Fruit fly (Drosophila melanogaster) whole organism, embryonic: ENCODE measurements around the gene Kdsr.

Experiments used
- Awh ChIP-seq: fragments of 200-800 bp; sonication (Bioruptor generic); IDR thresholded peaks from 2 replicates; pipeline ENCODE4, ENCODE4 v1.3.6; 2022; ENCODE audit warnings: missing biosample characterization, missing genetic modification characterization
- Bgb ChIP-seq: fragments of 200-800 bp; sonication (Bioruptor generic); IDR thresholded peaks from 2 replicates; pipeline ENCODE4 v1.3.6; 2022; ENCODE audit warnings: missing biosample characterization, missing genetic modification characterization; ENCODE audit not compliant: partially characterized antibody
- CG11504 ChIP-seq: fragments of 200-800 bp; sonication (Bioruptor generic); optimal IDR thresholded peaks from 3 replicates; lab custom pipeline; 2019; ENCODE audit warnings: missing biosample characterization, mild to moderate bottlenecking, missing genetic modification characterization, moderate library complexity
- CG12155 ChIP-seq: fragments of 200-800 bp; sonication (Bioruptor generic); optimal IDR thresholded peaks from 3 replicates; lab custom pipeline; 2016; ENCODE audit warnings: missing biosample characterization, missing genetic modification characterization
- CG13424 ChIP-seq: fragments of 200-800 bp; sonication (Bioruptor generic); optimal IDR thresholded peaks from 2 replicates; lab custom pipeline; 2019; ENCODE audit warnings: missing biosample characterization, mild to moderate bottlenecking, missing genetic modification characterization, moderate library complexity
- CG13775 ChIP-seq: fragments of 200-800 bp; sonication (Bioruptor generic); optimal IDR thresholded peaks from 3 replicates; lab custom pipeline; 2017; ENCODE audit warnings: missing biosample characterization, mild to moderate bottlenecking, missing genetic modification characterization
- CG15479 ChIP-seq: fragments of 200-800 bp; sonication (Bioruptor generic); optimal IDR thresholded peaks from 3 replicates; lab custom pipeline; 2019; ENCODE audit warnings: missing biosample characterization, mild to moderate bottlenecking, missing genetic modification characterization, moderate library complexity
- CG17612 ChIP-seq: fragments of 200-800 bp; sonication (Bioruptor generic); IDR thresholded peaks from 2 replicates; pipeline ENCODE4 v1.3.6; 2022; ENCODE audit warnings: missing biosample characterization, missing genetic modification characterization
- CG17802 ChIP-seq: fragments of 200-800 bp; sonication (Bioruptor generic); optimal IDR thresholded peaks from 2 replicates; lab custom pipeline; 2018; ENCODE audit warnings: missing biosample characterization, mild to moderate bottlenecking, missing genetic modification characterization, moderate library complexity
- CG2875 ChIP-seq: fragments of 200-800 bp; sonication (Bioruptor generic); optimal IDR thresholded peaks from 2 replicates; lab custom pipeline; 2017; ENCODE audit warnings: missing biosample characterization, mild to moderate bottlenecking, missing genetic modification characterization, missing genetic modification reagents
- CG4282 ChIP-seq: fragments of 200-800 bp; sonication (Bioruptor generic); optimal IDR thresholded peaks from 2 replicates; lab custom pipeline; 2016; ENCODE audit warnings: missing biosample characterization, missing genetic modification characterization
- CG4707 ChIP-seq: fragments of 200-800 bp; sonication (Bioruptor generic); optimal IDR thresholded peaks from 2 replicates; lab custom pipeline; 2018; ENCODE audit warnings: missing biosample characterization, mild to moderate bottlenecking, missing genetic modification characterization, moderate library complexity
- CG6175 ChIP-seq: fragments of 200-800 bp; sonication (Bioruptor generic); IDR thresholded peaks from 3 replicates; pipeline ENCODE4 v1.3.6; 2022; ENCODE audit warnings: missing biosample characterization, missing genetic modification characterization
- CG6813 ChIP-seq: fragments of 200-800 bp; sonication (Bioruptor generic); optimal IDR thresholded peaks from 2 replicates; lab custom pipeline; 2017; ENCODE audit warnings: missing biosample characterization, missing genetic modification characterization, mild to moderate bottlenecking, moderate library complexity, missing genetic modification reagents
- CG8924 ChIP-seq: fragments of 200-800 bp; optimal IDR thresholded peaks from 3 replicates; lab custom pipeline; 2019; ENCODE audit warnings: missing biosample characterization, mild to moderate bottlenecking, missing genetic modification characterization, moderate library complexity
- D19B ChIP-seq: fragments of 200-800 bp; sonication (Bioruptor generic); optimal IDR thresholded peaks from 2 replicates; lab custom pipeline; 2017; ENCODE audit warnings: missing biosample characterization, mild to moderate bottlenecking, missing genetic modification characterization
- Fer1 ChIP-seq: fragments of 200-800 bp; sonication (Bioruptor generic); optimal IDR thresholded peaks from 2 replicates; lab custom pipeline; 2017; ENCODE audit warnings: missing biosample characterization, mild to moderate bottlenecking, missing genetic modification characterization
- HLH4C ChIP-seq: fragments of 200-800 bp; sonication (Bioruptor generic); IDR thresholded peaks from 3 replicates; pipeline ENCODE4 v1.3.6; 2022; ENCODE audit warnings: missing biosample characterization, missing genetic modification characterization; ENCODE audit not compliant: partially characterized antibody
- Jarid2 ChIP-seq: fragments of 200-800 bp; sonication (Bioruptor generic); optimal IDR thresholded peaks from 3 replicates; lab custom pipeline; 2017; ENCODE audit warnings: mild to moderate bottlenecking, missing biosample characterization, missing genetic modification reagents, missing genetic modification characterization
- Lhr ChIP-seq: fragments of 200-800 bp; sonication (Bioruptor generic); optimal IDR thresholded peaks from 3 replicates; lab custom pipeline; 2017; ENCODE audit warnings: mild to moderate bottlenecking, missing biosample characterization, missing genetic modification reagents, missing genetic modification characterization
- MESR4 ChIP-seq: fragments of 200-800 bp; sonication (Bioruptor generic); optimal IDR thresholded peaks from 2 replicates; lab custom pipeline; 2018; ENCODE audit warnings: missing biosample characterization, mild to moderate bottlenecking, missing genetic modification characterization, moderate library complexity
- MTF-1 ChIP-seq: fragments of 200-800 bp; sonication (Bioruptor generic); optimal IDR thresholded peaks from 2 replicates; lab custom pipeline; 2018; ENCODE audit warnings: missing biosample characterization, mild to moderate bottlenecking, missing genetic modification characterization, borderline replicate concordance
- Mes4 ChIP-seq: fragments of 200-800 bp; sonication (Bioruptor generic); optimal IDR thresholded peaks from 2 replicates; lab custom pipeline; 2016; ENCODE audit warnings: missing biosample characterization, missing genetic modification characterization
- Myb ChIP-seq: fragments of 200-800 bp; sonication (Bioruptor generic); optimal IDR thresholded peaks from 2 replicates; lab custom pipeline; 2016; ENCODE audit warnings: missing biosample characterization, missing genetic modification characterization
- Sox102F ChIP-seq: fragments of 200-800 bp; sonication (Bioruptor generic); optimal IDR thresholded peaks from 2 replicates; lab custom pipeline; 2018; ENCODE audit warnings: missing biosample characterization, mild to moderate bottlenecking, missing genetic modification characterization, moderate library complexity
- Vsx1 ChIP-seq: fragments of 200-800 bp; sonication (Bioruptor generic); optimal IDR thresholded peaks from 2 replicates; lab custom pipeline; 2017; ENCODE audit warnings: missing biosample characterization, mild to moderate bottlenecking, missing genetic modification characterization, missing genetic modification reagents
- ac ChIP-seq: fragments of 200-800 bp; sonication (Bioruptor generic); optimal IDR thresholded peaks from 3 replicates; lab custom pipeline; 2017; ENCODE audit warnings: missing biosample characterization, mild to moderate bottlenecking, missing genetic modification characterization
- al ChIP-seq: fragments of 200-800 bp; sonication (Bioruptor generic); IDR thresholded peaks from 2 replicates; pipeline ENCODE4 v1.3.6; 2022; ENCODE audit warnings: missing biosample characterization, missing genetic modification characterization
- cato ChIP-seq: fragments of 200-800 bp; sonication (Bioruptor generic); optimal IDR thresholded peaks from 2 replicates; lab custom pipeline; 2016; ENCODE audit warnings: missing biosample characterization, missing genetic modification characterization, borderline replicate concordance
- chm ChIP-seq: fragments of 200-800 bp; sonication (Bioruptor generic); IDR thresholded peaks from 2 replicates; pipeline ENCODE4 v1.3.6; 2022; ENCODE audit warnings: missing biosample characterization, missing genetic modification characterization
- ci ChIP-seq: fragments of 200-800 bp; sonication (Bioruptor generic); IDR thresholded peaks from 3 replicates; pipeline ENCODE4 v1.3.6; 2022; ENCODE audit warnings: missing biosample characterization, missing genetic modification characterization
- dpn ChIP-seq, 2 experiments: fragments of 200-800 bp; sonication (Bioruptor generic); optimal IDR thresholded peaks; 3 replicates each; lab custom pipeline; 2016; ENCODE audit warnings: missing biosample characterization in 2 of 2, missing genetic modification characterization in 2 of 2
- emc ChIP-seq: fragments of 200-800 bp; sonication (Bioruptor generic); optimal IDR thresholded peaks from 2 replicates; lab custom pipeline; 2016; ENCODE audit warnings: missing biosample characterization, missing genetic modification characterization
- eve ChIP-seq, 2 experiments: fragments of >200 bp; optimal IDR thresholded peaks; 2 replicates each; lab custom pipeline; 2017; ENCODE audit warnings: missing biosample characterization in 2 of 2, missing genetic modification characterization in 2 of 2
- fd96Cb ChIP-seq: fragments of 200-800 bp; sonication (Bioruptor generic); optimal IDR thresholded peaks from 2 replicates; lab custom pipeline; 2018; ENCODE audit warnings: missing biosample characterization, mild to moderate bottlenecking, missing genetic modification characterization, moderate library complexity
- gcm ChIP-seq: fragments of 200-800 bp; sonication (Bioruptor generic); optimal IDR thresholded peaks from 2 replicates; lab custom pipeline; 2019; ENCODE audit warnings: missing biosample characterization, mild to moderate bottlenecking, missing genetic modification characterization, moderate library complexity
- jing ChIP-seq: fragments of 200-800 bp; sonication (Bioruptor generic); optimal IDR thresholded peaks from 2 replicates; lab custom pipeline; 2018; ENCODE audit warnings: missing biosample characterization, mild to moderate bottlenecking, missing genetic modification characterization
- klu ChIP-seq: fragments of 200-800 bp; sonication (Bioruptor generic); IDR thresholded peaks from 2 replicates; pipeline ENCODE4 v1.3.6; 2022; ENCODE audit warnings: missing biosample characterization, missing genetic modification characterization
- luna ChIP-seq: fragments of 200-800 bp; sonication (Bioruptor generic); optimal IDR thresholded peaks from 2 replicates; lab custom pipeline; 2016; ENCODE audit warnings: missing biosample characterization, missing genetic modification characterization
- oc ChIP-seq: fragments of 200-800 bp; sonication (Bioruptor generic); optimal IDR thresholded peaks from 2 replicates; lab custom pipeline; 2018; ENCODE audit warnings: missing biosample characterization, mild to moderate bottlenecking, missing genetic modification characterization, moderate library complexity
- sd ChIP-seq: fragments of 200-800 bp; sonication (Bioruptor generic); optimal IDR thresholded peaks from 3 replicates; lab custom pipeline; 2018; ENCODE audit warnings: missing biosample characterization, mild to moderate bottlenecking, missing genetic modification characterization, moderate library complexity
- tin ChIP-seq: fragments of 200-800 bp; sonication (Bioruptor generic); optimal IDR thresholded peaks from 3 replicates; lab custom pipeline; 2016; ENCODE audit warnings: missing biosample characterization, missing genetic modification characterization
- trem ChIP-seq: fragments of 200-800 bp; optimal IDR thresholded peaks from 3 replicates; lab custom pipeline; 2019; ENCODE audit warnings: missing biosample characterization, mild to moderate bottlenecking, missing genetic modification characterization, moderate library complexity
- trh ChIP-seq: fragments of 200-800 bp; sonication (Bioruptor generic); optimal IDR thresholded peaks from 2 replicates; lab custom pipeline; 2016; ENCODE audit warnings: missing biosample characterization, missing genetic modification characterization
- tup ChIP-seq: fragments of 200-800 bp; sonication (Bioruptor generic); optimal IDR thresholded peaks from 2 replicates; lab custom pipeline; 2016; ENCODE audit warnings: missing biosample characterization, mild to moderate bottlenecking, missing genetic modification characterization, moderate library complexity
- twi ChIP-seq: fragments of 200-800 bp; optimal IDR thresholded peaks from 2 replicates; lab custom pipeline; 2019; ENCODE audit warnings: missing biosample characterization, mild to moderate bottlenecking, missing genetic modification characterization, moderate library complexity
- unc-4 ChIP-seq: fragments of 200-800 bp; sonication (Bioruptor generic); IDR thresholded peaks from 2 replicates; pipeline ENCODE4 v1.3.6; 2022; ENCODE audit warnings: missing biosample characterization, missing genetic modification characterization; ENCODE audit not compliant: partially characterized antibody
- wdn ChIP-seq: fragments of 200-800 bp; sonication (Bioruptor generic); IDR thresholded peaks from 2 replicates; pipeline ENCODE4 v1.3.6; 2022; ENCODE audit warnings: missing biosample characterization, missing genetic modification characterization
- zf30C ChIP-seq: fragments of 200-800 bp; sonication (Bioruptor generic); optimal IDR thresholded peaks from 3 replicates; lab custom pipeline; 2018; ENCODE audit warnings: missing biosample characterization, mild to moderate bottlenecking, missing genetic modification characterization

Gene Kdsr

dm6 chr3R:25247379-25247869, 14.9 kb downstream of the Kdsr start, which contains the start of the genes RpS27 and Nup37 (continued):
- TF ChIP-seq trh (GFP tag; lab: Kevin White, UChicago) (peak; percentile 98), CG11504 (peak; percentile 93), klu (GFP tag; lab: Robert Waterston, UW) (peak; percentile 92), CG13775 (GFP tag; lab: Kevin White, UChicago) (peak; percentile 99), CG12155 (GFP tag; lab: Kevin White, UChicago) (peak; percentile 93), zf30C (peak; percentile 61), cato (peak; percentile 96), Myb (peak; percentile 94), HLH4C (GFP tag; lab: Robert Waterston, UW) (no peak), Sox102F (GFP tag; lab: Kevin White, UChicago) (peak; percentile 90), emc (peak; percentile 99), sd (tag; lab: Kevin White, UChicago) (peak; percentile 83), unc-4 (GFP tag; lab: Robert Waterston, UW) (0 out of 2 replicates have a peak, but pooled peaks have one; percentile 21), al (GFP tag; lab: Robert Waterston, UW) (peak; percentile 95), CG4707 (GFP tag; lab: Kevin White, UChicago) (peak; percentile 97), tup (peak; percentile 93), oc (tag; lab: Kevin White, UChicago) (peak; percentile 92), ac (GFP tag; lab: Kevin White, UChicago) (peak; percentile 99), Mes4 (GFP tag; lab: Kevin White, UChicago) (peak; percentile 99), MESR4 (GFP tag; lab: Kevin White, UChicago) (peak; percentile 99), CG6813 (GFP tag; lab: Kevin White, UChicago) (peak; percentile 98), CG2875 (GFP tag; lab: Kevin White, UChicago) (peak; percentile 98), Awh (GFP tag; lab: Robert Waterston, UW) (peak; percentile 98), D19B (GFP tag; lab: Kevin White, UChicago) (peak; percentile 94), Bgb (peak; percentile 43; the same call in 1 of the 2 replicates), wdn (peak; percentile 94), Vsx1 (peak; percentile 98), jing (GFP tag; lab: Kevin White, UChicago) (peak; percentile 94), dpn (GFP tag; optimal IDR thresholded peaks at IDR 0.05; lab: Kevin White, UChicago) (peak; percentile 95 to 99), CG6175 (GFP tag; lab: Robert Waterston, UW) (peak; percentile 98), fd96Cb (tag; lab: Kevin White, UChicago) (peak; percentile 91), tin (GFP tag; lab: Kevin White, UChicago) (peak; percentile 98), Jarid2 (GFP tag; lab: Kevin White, UChicago) (peak; percentile 94), ci (GFP tag; lab: Robert Waterston, UW) (peak; percentile 99), CG13424 (tag; lab: Kevin White, UChicago) (peak; percentile 88), twi (peak; percentile 93), Lhr (GFP tag; lab: Kevin White, UChicago) (peak; percentile 97), CG15479 (GFP tag; lab: Kevin White, UChicago) (peak; percentile 75), luna (GFP tag; lab: Kevin White, UChicago) (peak; percentile 98), CG8924 (tag; lab: Kevin White, UChicago) (peak; percentile 93), CG4282 (peak; percentile 97), CG17612 (GFP tag; lab: Robert Waterston, UW) (peak; percentile 93), trem (peak; percentile 94), Fer1 (GFP tag; lab: Kevin White, UChicago) (peak; percentile 98), MTF-1 (peak; percentile 99), chm (GFP tag; lab: Robert Waterston, UW) (peak; percentile 99), gcm (peak; percentile 95), eve (GFP tag; optimal IDR thresholded peaks at IDR 0.05; lab: Kevin White, UChicago) (no peak), CG17802 (tag; lab: Kevin White, UChicago) (peak; percentile 94)
